Fruit fly (Drosophila melanogaster) whole organism: ENCODE data around the gene CG3819.

ENCODE experiments used
- Dll ChIP-seq: fragments of >200 bp; optimal IDR thresholded peaks from 2 replicates; lab custom pipeline; 2017
- psq ChIP-seq: fragments of >200 bp; optimal IDR thresholded peaks from 2 replicates; lab custom pipeline; 2017

DNA sequence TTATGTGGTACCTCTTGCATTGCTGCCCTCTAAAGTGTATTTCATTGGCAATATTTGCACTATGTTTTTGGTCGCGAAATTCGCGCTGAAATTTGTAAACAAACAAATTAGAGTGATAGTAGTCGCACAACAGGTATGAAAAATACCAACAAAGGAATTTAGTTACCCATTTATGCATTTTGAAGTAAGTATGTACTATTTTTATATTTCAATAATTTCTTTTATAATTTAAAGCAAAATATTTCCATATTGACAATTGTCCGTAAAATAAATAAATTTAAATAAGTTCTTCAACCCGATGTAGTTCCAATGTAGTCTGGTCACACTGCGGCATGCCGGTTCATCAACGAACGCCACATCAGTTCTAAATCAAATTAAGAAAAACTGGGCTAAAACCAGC lies 49.5 kb downstream of the CG3819 start, which contains the start of the genes Rad9 and Uggt:
- no peak for TF ChIP-seq psq (lab: Kevin White, UChicago)
- TF ChIP-seq Dll (lab: Kevin White, UChicago): no peak
